Worm (Caenorhabditis elegans) whole organism, L1 larva: Measurements from ENCODE around the gene ceh-27.

Experiments
- C04F5.9 ChIP-seq: sonication (generic microtip); optimal IDR thresholded peaks from 2 replicates; lab custom pipeline; 2016; ENCODE audit warnings: missing genetic modification characterization, missing compliant biosample characterization
- F16B12.6 ChIP-seq: fragments of 150-350 bp; optimal IDR thresholded peaks from 2 replicates; lab custom pipeline; 2014; ENCODE audit warnings: missing biosample characterization, missing genetic modification characterization
- aly-2 ChIP-seq: fragments of 150-350 bp; optimal IDR thresholded peaks from 2 replicates; lab custom pipeline; 2014; ENCODE audit warnings: missing biosample characterization, missing genetic modification characterization
- ama-1 ChIP-seq: fragments of 150-350 bp; optimal IDR thresholded peaks from 2 replicates; lab custom pipeline; 2014
- blmp-1 ChIP-seq: fragments of 150-350 bp; optimal IDR thresholded peaks from 2 replicates; lab custom pipeline; 2014; ENCODE audit warnings: missing biosample characterization, missing genetic modification characterization
- ceh-8 ChIP-seq: fragments of 200-800 bp; sonication (Bioruptor generic); optimal IDR thresholded peaks from 2 replicates; lab custom pipeline; 2018; ENCODE audit warnings: mild to moderate bottlenecking, missing genetic modification characterization, moderate library complexity, missing compliant biosample characterization
- ceh-82 ChIP-seq, 3 experiments: fragments of 150-350 bp in 1 of 3; sonication (generic microtip) in 2 of 3; optimal IDR thresholded peaks; 2 replicates each; lab custom pipeline; 2014 to 2017; ENCODE audit warnings: missing biosample characterization in 3 of 3, missing genetic modification characterization in 3 of 3
- ceh-88 ChIP-seq: fragments of 200-800 bp; sonication (Bioruptor generic); IDR thresholded peaks from 2 replicates; pipeline ENCODE4 v1.3.6; 2022; ENCODE audit warnings: missing genetic modification characterization, missing compliant biosample characterization
- ceh-90 ChIP-seq: sonication (generic microtip); optimal IDR thresholded peaks from 2 replicates; lab custom pipeline; 2016; ENCODE audit warnings: missing genetic modification characterization, missing compliant biosample characterization
- dpl-1 ChIP-seq, 3 experiments: fragments of 150-350 bp in 2 of 3; sonication (generic microtip) in 1 of 3; optimal IDR thresholded peaks; 2 replicates each; lab custom pipeline; 2014 to 2017; ENCODE audit warnings: missing biosample characterization in 3 of 3, missing genetic modification characterization in 3 of 3, missing genetic modification reagents in 3 of 3
- egl-13 ChIP-seq: sonication (generic microtip); optimal IDR thresholded peaks from 2 replicates; lab custom pipeline; 2016; ENCODE audit warnings: missing genotype, missing genetic modification reagents, missing genetic modification characterization, missing compliant biosample characterization
- egl-27 ChIP-seq, 2 experiments: fragments of 150-350 bp in 1 of 2; sonication (generic microtip); optimal IDR thresholded peaks; 3 replicates each; lab custom pipeline; 2017 to 2018; ENCODE audit warnings: missing biosample characterization in 2 of 2, missing genetic modification characterization in 2 of 2, missing genetic modification reagents in 2 of 2
- elt-2 ChIP-seq: sonication (generic microtip); optimal IDR thresholded peaks from 2 replicates; lab custom pipeline; 2016; ENCODE audit warnings: missing genetic modification characterization, mild to moderate bottlenecking, inconsistent platforms, missing compliant biosample characterization, missing genetic modification reagents
- fkh-4 ChIP-seq: sonication (generic microtip); optimal IDR thresholded peaks from 2 replicates; lab custom pipeline; 2016; ENCODE audit warnings: missing compliant biosample characterization, missing genetic modification characterization, borderline replicate concordance
- fkh-8 ChIP-seq: sonication (generic microtip); optimal IDR thresholded peaks from 2 replicates; lab custom pipeline; 2016; ENCODE audit warnings: mild to moderate bottlenecking, missing genetic modification characterization, missing compliant biosample characterization
- fos-1 ChIP-seq: fragments of 150-350 bp; optimal IDR thresholded peaks from 2 replicates; lab custom pipeline; 2014; ENCODE audit warnings: missing biosample characterization, missing genetic modification characterization
- hlh-17 ChIP-seq: fragments of 200-800 bp; sonication (Bioruptor generic); optimal IDR thresholded peaks from 2 replicates; lab custom pipeline; 2018; ENCODE audit warnings: missing genetic modification characterization, mild to moderate bottlenecking, missing compliant biosample characterization, moderate library complexity, borderline replicate concordance
- hlh-4 ChIP-seq: sonication (generic microtip); optimal IDR thresholded peaks from 2 replicates; lab custom pipeline; 2016; ENCODE audit warnings: mild to moderate bottlenecking, missing genetic modification characterization, missing compliant biosample characterization
- hpl-2 ChIP-seq: fragments of 150-350 bp; optimal IDR thresholded peaks from 2 replicates; lab custom pipeline; 2014; ENCODE audit warnings: missing biosample characterization, missing genetic modification reagents, missing genetic modification characterization
- jun-1 ChIP-seq: fragments of 150-350 bp; optimal IDR thresholded peaks from 2 replicates; lab custom pipeline; 2014; ENCODE audit warnings: missing biosample characterization, missing genetic modification reagents, missing genetic modification characterization
- lin-13 ChIP-seq: fragments of 150-350 bp; optimal IDR thresholded peaks from 2 replicates; lab custom pipeline; 2014; ENCODE audit warnings: missing biosample characterization, missing genetic modification reagents, missing genetic modification characterization
- lin-14 ChIP-seq: fragments of 200-800 bp; sonication (Bioruptor generic); optimal IDR thresholded peaks from 2 replicates; lab custom pipeline; 2018; ENCODE audit warnings: mild to moderate bottlenecking, missing genetic modification characterization, moderate library complexity, missing compliant biosample characterization
- lin-15B ChIP-seq: fragments of 150-350 bp; sonication (generic microtip); optimal IDR thresholded peaks from 3 replicates; lab custom pipeline; 2014; ENCODE audit warnings: missing biosample characterization, missing genetic modification characterization
- lin-35 ChIP-seq, 2 experiments: fragments of 150-350 bp; optimal IDR thresholded peaks; 2 replicates each; lab custom pipeline; 2014; ENCODE audit warnings: missing biosample characterization in 2 of 2, missing genetic modification characterization in 2 of 2, missing genetic modification reagents in 2 of 2
- lin-39 ChIP-seq: fragments of 150-350 bp; optimal IDR thresholded peaks from 2 replicates; lab custom pipeline; 2014; ENCODE audit warnings: missing biosample characterization, missing genetic modification reagents, missing genetic modification characterization
- lir-3 ChIP-seq: sonication (generic microtip); optimal IDR thresholded peaks from 2 replicates; lab custom pipeline; 2016; ENCODE audit warnings: mild to moderate bottlenecking, missing genetic modification characterization, moderate library complexity, missing compliant biosample characterization; ENCODE audit not compliant: poor library complexity
- mdl-1 ChIP-seq, 2 experiments: fragments of 150-350 bp; optimal IDR thresholded peaks; 2 replicates each; lab custom pipeline; 2014 to 2017; ENCODE audit warnings: missing biosample characterization in 2 of 2, missing genetic modification characterization in 2 of 2, inconsistent platforms in 1 of 2
- mef-2 ChIP-seq: fragments of 150-350 bp; optimal IDR thresholded peaks from 2 replicates; lab custom pipeline; 2014; ENCODE audit warnings: missing biosample characterization, missing genetic modification characterization
- mep-1 ChIP-seq: fragments of 150-350 bp; optimal IDR thresholded peaks from 2 replicates; lab custom pipeline; 2014; ENCODE audit warnings: missing biosample characterization, missing genetic modification characterization
- nhr-12 ChIP-seq: sonication (generic microtip); optimal IDR thresholded peaks from 2 replicates; lab custom pipeline; 2017; ENCODE audit warnings: missing biosample characterization, missing genetic modification characterization
- nhr-47 ChIP-seq: sonication (generic microtip); optimal IDR thresholded peaks from 2 replicates; lab custom pipeline; 2016; ENCODE audit warnings: mild to moderate bottlenecking, missing genetic modification characterization, moderate library complexity, missing compliant biosample characterization
- nhr-71 ChIP-seq: sonication (generic microtip); optimal IDR thresholded peaks from 2 replicates; lab custom pipeline; 2016; ENCODE audit warnings: mild to moderate bottlenecking, missing genetic modification characterization, moderate library complexity, missing compliant biosample characterization
- nhr-84 ChIP-seq: sonication (generic microtip); optimal IDR thresholded peaks from 2 replicates; lab custom pipeline; 2017; ENCODE audit warnings: missing biosample characterization, missing genetic modification characterization
- pax-3 ChIP-seq: fragments of 200-800 bp; sonication (Bioruptor generic); optimal IDR thresholded peaks from 2 replicates; lab custom pipeline; 2018; ENCODE audit warnings: mild to moderate bottlenecking, missing genetic modification characterization, moderate library complexity, missing compliant biosample characterization
- rnt-1 ChIP-seq: sonication (generic microtip); optimal IDR thresholded peaks from 2 replicates; lab custom pipeline; 2016; ENCODE audit warnings: mild to moderate bottlenecking, missing genetic modification characterization, moderate library complexity, missing compliant biosample characterization
- snu-23 ChIP-seq: sonication (generic microtip); optimal IDR thresholded peaks from 2 replicates; lab custom pipeline; 2016; ENCODE audit warnings: missing genetic modification characterization, missing compliant biosample characterization
- sptf-1 ChIP-seq: fragments of 150-350 bp; optimal IDR thresholded peaks from 2 replicates; lab custom pipeline; 2014; ENCODE audit warnings: missing biosample characterization, missing genetic modification characterization
- sup-37 ChIP-seq: fragments of 200-800 bp; sonication (Bioruptor generic); optimal IDR thresholded peaks from 2 replicates; lab custom pipeline; 2018; ENCODE audit warnings: mild to moderate bottlenecking, missing genetic modification characterization, missing compliant biosample characterization
- swsn-7 ChIP-seq: sonication (generic microtip); optimal IDR thresholded peaks from 2 replicates; lab custom pipeline; 2016; ENCODE audit warnings: missing genetic modification characterization, missing compliant biosample characterization
- tbx-2 ChIP-seq: sonication (generic microtip); optimal IDR thresholded peaks from 2 replicates; lab custom pipeline; 2016; ENCODE audit warnings: missing genetic modification characterization, missing compliant biosample characterization
- tlp-1 ChIP-seq: fragments of 150-350 bp; optimal IDR thresholded peaks from 2 replicates; lab custom pipeline; 2014; ENCODE audit warnings: missing biosample characterization, missing genetic modification characterization
- unc-130 ChIP-seq: fragments of 150-350 bp; optimal IDR thresholded peaks from 2 replicates; lab custom pipeline; 2017; ENCODE audit warnings: missing biosample characterization, missing genetic modification characterization, inconsistent platforms
- unc-30 ChIP-seq: sonication (generic microtip); optimal IDR thresholded peaks from 2 replicates; lab custom pipeline; 2017; ENCODE audit warnings: missing biosample characterization, missing genetic modification characterization
- unc-86 ChIP-seq: sonication (generic microtip); optimal IDR thresholded peaks from 2 replicates; lab custom pipeline; 2016; ENCODE audit warnings: missing genetic modification characterization, missing compliant biosample characterization
- unc-98 ChIP-seq: fragments of 200-800 bp; sonication (Bioruptor generic); IDR thresholded peaks from 2 replicates; pipeline ENCODE4 v1.3.6; 2022; ENCODE audit warnings: missing genetic modification characterization, missing compliant biosample characterization
- zag-1 ChIP-seq: fragments of 150-350 bp; optimal IDR thresholded peaks from 2 replicates; lab custom pipeline; 2014; ENCODE audit warnings: missing biosample characterization, missing genetic modification characterization
- ztf-11 ChIP-seq, 2 experiments: sonication (generic microtip); optimal IDR thresholded peaks; 2 replicates each; lab custom pipeline; 2016 to 2017; ENCODE audit warnings: missing genetic modification characterization in 2 of 2, missing biosample characterization in 1 of 2, missing compliant biosample characterization in 1 of 2
- ztf-4 ChIP-seq: fragments of 150-350 bp; optimal IDR thresholded peaks from 2 replicates; lab custom pipeline; 2014; ENCODE audit warnings: missing biosample characterization, missing genetic modification characterization

Gene ceh-27

DNA sequence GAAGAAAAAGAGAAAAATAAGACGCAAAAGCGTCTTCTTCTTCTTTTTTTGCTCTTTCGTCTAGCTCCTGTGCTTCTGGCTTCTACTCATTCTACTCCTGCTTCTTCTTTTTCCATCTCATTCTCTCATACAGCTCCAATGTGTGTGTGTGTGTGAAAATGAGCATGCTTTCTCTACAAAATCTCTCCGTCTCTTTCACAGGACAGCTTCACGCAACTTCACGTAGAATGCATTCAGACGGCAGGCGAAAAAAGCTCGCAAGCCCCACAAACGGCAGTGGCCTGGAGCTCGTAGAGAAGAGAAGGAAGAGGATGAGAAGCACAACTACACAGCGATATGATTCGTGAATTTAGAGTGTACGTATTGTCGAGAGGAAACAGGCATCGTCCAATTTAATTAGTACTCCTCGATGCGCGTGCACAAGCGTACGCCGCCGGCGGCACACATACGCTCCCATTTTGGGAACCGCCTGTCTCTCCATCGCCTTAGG is 23.6 kb downstream of the ceh-27 start (continued):
- TF ChIP-seq elt-2 (no peak), jun-1 (tag; lab: Kevin White, UChicago) (no peak), lin-15B (tag; lab: Kevin White, UChicago) (no peak), ceh-90 (tag; lab: Kevin White, UChicago) (no peak), mdl-1 (tag; optimal IDR thresholded peaks at IDR 0.05; lab: Kevin White, UChicago) (no peak), lin-13 (GFP tag; lab: Kevin White, UChicago) (peak; percentile 10), C04F5.9 (tag; lab: Kevin White, UChicago) (no peak), egl-13 (peak; percentile 42), ceh-82 (tag; optimal IDR thresholded peaks at IDR 0.05; lab: Kevin White, UChicago) (peak in 2 of 3 experiments; percentile 28 to 49), zag-1 (tag; lab: Kevin White, UChicago) (no peak), sptf-1 (tag; lab: Kevin White, UChicago) (no peak), F16B12.6 (tag; lab: Kevin White, UChicago) (no peak), aly-2 (no peak), pax-3 (tag; lab: Kevin White, UChicago) (peak; percentile 20), mep-1 (tag; lab: Kevin White, UChicago) (no peak), ama-1 (lab: Kevin White, UChicago) (no peak), lir-3 (peak; percentile 19), ceh-88 (GFP tag; lab: Robert Waterston, UW) (no peak), hlh-17 (no peak), nhr-12 (tag; lab: Kevin White, UChicago) (no peak), ceh-8 (no peak), swsn-7 (tag; lab: Kevin White, UChicago) (peak; percentile 58), nhr-47 (tag; lab: Kevin White, UChicago) (peak; percentile 71), sup-37 (GFP tag; lab: Kevin White, UChicago) (no peak), ztf-4 (peak; percentile 12), fos-1 (tag; lab: Kevin White, UChicago) (no peak), dpl-1 (GFP tag; optimal IDR thresholded peaks at IDR 0.05; lab: Kevin White, UChicago) (peak in 1 of 3 experiments; percentile 35), hpl-2 (no peak), nhr-84 (tag; lab: Kevin White, UChicago) (no peak), nhr-71 (tag; lab: Kevin White, UChicago) (peak; percentile 72), egl-27 (tag; optimal IDR thresholded peaks at IDR 0.05; lab: Kevin White, UChicago) (no peak), unc-30 (tag; lab: Kevin White, UChicago) (no peak)

DNA sequence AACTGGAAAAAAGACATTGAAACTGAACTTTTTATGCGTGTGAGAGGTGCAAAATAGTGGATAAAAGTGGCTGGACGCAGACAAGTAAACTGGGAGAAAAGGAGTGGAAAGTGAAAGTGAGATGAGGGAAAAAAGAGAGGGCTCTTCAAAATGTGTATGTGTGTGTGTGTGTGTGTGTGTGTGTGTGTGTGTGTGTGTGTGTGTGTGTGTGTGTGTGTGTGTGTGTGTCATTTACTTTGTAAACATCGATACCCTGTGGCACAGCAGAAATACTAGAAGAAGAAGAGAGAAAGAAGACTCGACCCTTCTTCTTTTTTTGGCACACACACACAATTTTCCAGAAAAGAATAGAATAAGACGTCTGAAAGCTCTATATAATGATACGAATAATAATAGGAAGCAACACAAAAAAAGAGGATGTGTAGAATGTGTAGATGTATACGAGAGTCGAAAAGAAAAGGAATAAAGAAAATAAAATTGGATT is 26.2 kb downstream of the ceh-27 start:
- TF ChIP-seq hpl-2 (no peak), snu-23 (peak; percentile 28), blmp-1 (tag; lab: Kevin White, UChicago) (peak; percentile 62), ztf-11 (tag; optimal IDR thresholded peaks at IDR 0.05; lab: Kevin White, UChicago) (no peak), rnt-1 (peak; percentile 74), tbx-2 (peak; percentile 36), mef-2 (tag; lab: Kevin White, UChicago) (no peak), unc-86 (tag; lab: Kevin White, UChicago) (peak; percentile 28), lin-15B (tag; lab: Kevin White, UChicago) (no peak), lin-14 (GFP tag; lab: Kevin White, UChicago) (peak; percentile 95), jun-1 (tag; lab: Kevin White, UChicago) (peak; percentile 31), unc-98 (peak; percentile 21; the same call in 1 of the 2 replicates), lin-13 (GFP tag; lab: Kevin White, UChicago) (no peak), sptf-1 (tag; lab: Kevin White, UChicago) (no peak), lin-35 (GFP tag; optimal IDR thresholded peaks at IDR 0.05; lab: Kevin White, UChicago) (peak in 1 of 2 experiments; percentile 51), fkh-4 (tag; lab: Kevin White, UChicago) (no peak), sup-37 (GFP tag; lab: Kevin White, UChicago) (peak; percentile 10), swsn-7 (tag; lab: Kevin White, UChicago) (peak; percentile 44), mdl-1 (tag; optimal IDR thresholded peaks at IDR 0.05; lab: Kevin White, UChicago) (peak in 1 of 2 experiments; percentile 40), ceh-88 (GFP tag; lab: Robert Waterston, UW) (peak; percentile 57; the same call in 1 of the 2 replicates), unc-130 (tag; lab: Kevin White, UChicago) (peak; percentile 15), lin-39 (tag; lab: Kevin White, UChicago) (no peak), elt-2 (no peak), fos-1 (tag; lab: Kevin White, UChicago) (no peak), egl-27 (tag; optimal IDR thresholded peaks at IDR 0.05; lab: Kevin White, UChicago) (peak in 1 of 2 experiments; percentile 1), mep-1 (tag; lab: Kevin White, UChicago) (peak; percentile 43), fkh-8 (tag; lab: Kevin White, UChicago) (peak; percentile 70), F16B12.6 (tag; lab: Kevin White, UChicago) (no peak), zag-1 (tag; lab: Kevin White, UChicago) (no peak), hlh-4 (tag; lab: Kevin White, UChicago) (no peak), tlp-1 (no peak), ztf-4 (no peak), ceh-8 (peak; percentile 33)
